Worm (Caenorhabditis elegans) whole organism, L4 larva: ENCODE measurements around the gene cuc-1.

Experiments
- ZK546.5 ChIP-seq, 2 experiments: sonication (generic microtip); optimal IDR thresholded peaks; 2 replicates each; lab custom pipeline; 2017; ENCODE audit warnings: missing biosample characterization in 2 of 2, missing genetic modification characterization in 2 of 2
- hif-1 ChIP-seq, 2 experiments: sonication (generic microtip); optimal IDR thresholded peaks; 2 replicates each; lab custom pipeline; 2016 to 2017; ENCODE audit warnings: missing compliant biosample characterization in 2 of 2, missing genetic modification characterization in 2 of 2, missing genetic modification reagents in 2 of 2, missing genotype in 2 of 2, mild to moderate bottlenecking in 1 of 2
- lin-13 ChIP-seq: fragments of 150-350 bp; optimal IDR thresholded peaks from 2 replicates; lab custom pipeline; 2014; ENCODE audit warnings: missing biosample characterization, missing genetic modification reagents, missing genetic modification characterization
- lin-39 ChIP-seq: fragments of 150-350 bp; optimal IDR thresholded peaks from 2 replicates; lab custom pipeline; 2014; ENCODE audit warnings: missing biosample characterization, missing genetic modification reagents, missing genetic modification characterization
- mdl-1 ChIP-seq, 2 experiments: fragments of 150-350 bp in 1 of 2; sonication (generic microtip) in 1 of 2; optimal IDR thresholded peaks; 2 replicates each; lab custom pipeline; 2014 to 2017; ENCODE audit warnings: missing biosample characterization in 2 of 2, missing genetic modification characterization in 2 of 2
- ztf-11 ChIP-seq: fragments of 150-350 bp; optimal IDR thresholded peaks from 2 replicates; lab custom pipeline; 2014; ENCODE audit warnings: missing biosample characterization, missing genetic modification characterization

DNA sequence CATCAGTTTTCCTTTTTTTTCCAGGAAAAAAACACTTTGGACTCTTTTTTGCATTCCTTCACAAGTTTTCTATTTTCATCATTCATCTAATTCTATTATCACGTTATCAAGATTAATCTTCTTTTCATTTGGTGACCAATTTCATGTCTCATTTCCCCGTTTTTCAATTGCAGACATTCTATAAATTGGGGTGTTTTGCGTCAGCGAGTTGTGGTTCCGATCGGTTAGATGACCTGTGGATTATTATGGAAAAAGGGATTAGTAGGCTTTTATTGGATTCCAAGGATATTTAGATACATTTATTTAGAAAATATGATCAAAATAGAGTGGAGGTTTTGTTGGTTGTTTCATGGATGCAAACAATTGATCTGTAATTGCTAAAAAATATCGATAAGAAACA lies 25.9 kb downstream of the cuc-1 start:
- TF ChIP-seq hif-1 (tag; optimal IDR thresholded peaks at IDR 0.05; lab: Kevin White, UChicago) (no peak), ZK546.5 (tag; optimal IDR thresholded peaks at IDR 0.05; lab: Kevin White, UChicago) (no peak), mdl-1 (tag; optimal IDR thresholded peaks at IDR 0.05; lab: Kevin White, UChicago) (no peak), ztf-11 (tag; lab: Kevin White, UChicago) (no peak), lin-39 (no peak), lin-13 (GFP tag; lab: Kevin White, UChicago) (no peak)
